Worm (Caenorhabditis elegans) whole organism, L4 larva: Measurements from ENCODE around the gene bbs-5.

ENCODE experiments used
- daf-19 ChIP-seq: fragments of 200-800 bp; sonication (Bioruptor generic); conservative IDR thresholded peaks from 2 replicates; pipeline ENCODE4 v1.3.6; 2022; ENCODE audit warnings: missing genetic modification characterization, missing compliant biosample characterization
- fos-1 ChIP-seq: fragments of 150-350 bp; optimal IDR thresholded peaks from 2 replicates; lab custom pipeline; 2014; ENCODE audit warnings: missing biosample characterization, missing genetic modification characterization
- hif-1 ChIP-seq, 2 experiments: sonication (generic microtip); optimal IDR thresholded peaks; 2 replicates each; lab custom pipeline; 2016 to 2017; ENCODE audit warnings: missing compliant biosample characterization in 2 of 2, missing genetic modification characterization in 2 of 2, missing genetic modification reagents in 2 of 2, missing genotype in 2 of 2, mild to moderate bottlenecking in 1 of 2
- hlh-30 ChIP-seq: sonication (generic microtip); optimal IDR thresholded peaks from 2 replicates; lab custom pipeline; 2017; ENCODE audit warnings: antibody characterized with exemption, mild to moderate bottlenecking, missing genetic modification characterization, missing compliant biosample characterization; ENCODE audit not compliant: insufficient read depth
- jun-1 ChIP-seq: fragments of 150-350 bp; optimal IDR thresholded peaks from 2 replicates; lab custom pipeline; 2014; ENCODE audit warnings: missing biosample characterization, missing genetic modification reagents, missing genetic modification characterization
- mep-1 ChIP-seq: fragments of 150-350 bp; sonication (generic microtip); optimal IDR thresholded peaks from 3 replicates; lab custom pipeline; 2014; ENCODE audit warnings: missing biosample characterization, missing genetic modification characterization
- nhr-237 ChIP-seq: sonication (generic microtip); optimal IDR thresholded peaks from 2 replicates; lab custom pipeline; 2017; ENCODE audit warnings: missing biosample characterization, missing genetic modification characterization
- pha-4 ChIP-seq, 2 experiments: fragments of 150-350 bp in 1 of 2; fragments of 200-800 bp in 1 of 2; sonication (Bioruptor generic) in 1 of 2; IDR thresholded peaks in 1 of 2; optimal IDR thresholded peaks in 1 of 2; 2 replicates each; pipeline versions ENCODE4 v1.3.6 to Lab custom; 2014 to 2022; ENCODE audit warnings: missing genetic modification characterization in 2 of 2, missing genetic modification reagents in 2 of 2, missing biosample characterization in 1 of 2, missing compliant biosample characterization in 1 of 2
- spr-1 ChIP-seq: sonication (generic microtip); optimal IDR thresholded peaks from 2 replicates; lab custom pipeline; 2016; ENCODE audit warnings: mild to moderate bottlenecking, missing genetic modification characterization, missing compliant biosample characterization
- unc-39 ChIP-seq: sonication (generic microtip); optimal IDR thresholded peaks from 2 replicates; lab custom pipeline; 2017; ENCODE audit warnings: missing biosample characterization, missing genetic modification characterization
- unc-62 ChIP-seq, 3 experiments: fragments of 150-350 bp in 1 of 3; sonication (generic microtip); optimal IDR thresholded peaks in 2 of 3; peaks in 1 of 3; 1 replicate in 1 of 3; 2 replicates in 2 of 3; lab custom pipeline; 2014 to 2017; ENCODE audit warnings: missing biosample characterization in 3 of 3, missing genetic modification characterization in 3 of 3, missing genetic modification reagents in 3 of 3, missing genotype in 1 of 3

DNA sequence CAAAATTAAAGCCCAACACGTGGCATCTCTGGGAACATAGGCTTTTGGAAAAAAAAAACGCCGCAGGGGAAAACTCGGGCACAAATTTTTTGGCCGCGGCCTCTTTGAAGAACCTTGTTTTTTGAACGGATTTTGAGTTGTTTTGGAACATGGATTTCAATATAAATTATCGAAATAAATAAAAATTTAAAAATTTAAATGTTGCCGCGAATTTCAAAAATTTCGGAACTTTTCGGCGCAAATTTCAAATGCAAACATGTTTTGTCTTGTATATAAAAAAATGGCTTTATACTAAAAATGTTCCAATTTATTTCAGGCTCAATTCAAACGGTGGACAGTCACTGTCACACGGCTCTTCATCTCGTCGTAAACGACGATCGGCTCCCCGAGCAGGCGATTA lies 17.6 kb downstream of the bbs-5 start:
- TF ChIP-seq nhr-237 (tag; lab: Kevin White, UChicago) (no peak), mep-1 (tag; lab: Kevin White, UChicago) (no peak), unc-62 (GFP tag; optimal IDR thresholded peaks at IDR 0.05 in 1 of 2; lab: Kevin White, UChicago) (no peak), unc-62 (tag; optimal IDR thresholded peaks at IDR 0.05; lab: Kevin White, UChicago) (no peak), pha-4 (GFP tag; IDR thresholded peaks at IDR 0.05; lab: Robert Waterston, UW) (no peak), pha-4 (tag; optimal IDR thresholded peaks at IDR 0.05; lab: Kevin White, UChicago) (no peak), jun-1 (tag; lab: Kevin White, UChicago) (no peak), hif-1 (tag; optimal IDR thresholded peaks at IDR 0.05; lab: Kevin White, UChicago) (no peak), fos-1 (tag; lab: Kevin White, UChicago) (no peak), unc-39 (no peak), hlh-30 (no peak), daf-19 (GFP tag; lab: Robert Waterston, UW) (no peak), spr-1 (tag; lab: Kevin White, UChicago) (no peak)
